Worm (Caenorhabditis elegans) whole organism, midembryonic: Measurements from ENCODE around the gene dnbp-1.

Experiments used
- T22C8.4 ChIP-seq: fragments of 200-800 bp; sonication (Bioruptor generic); IDR thresholded peaks from 2 replicates; pipeline ENCODE4 v1.3.6; 2022; ENCODE audit warnings: missing genetic modification characterization, missing compliant biosample characterization
- cog-1 ChIP-seq: sonication (generic microtip); optimal IDR thresholded peaks from 2 replicates; lab custom pipeline; 2016; ENCODE audit warnings: missing genetic modification characterization, missing compliant biosample characterization
- flt-1 ChIP-seq: fragments of 200-800 bp; sonication (Bioruptor generic); IDR thresholded peaks from 2 replicates; pipeline ENCODE4 v1.3.6; 2022; ENCODE audit warnings: missing genetic modification characterization, missing compliant biosample characterization
- klf-2 ChIP-seq: fragments of 200-800 bp; sonication (Bioruptor generic); conservative IDR thresholded peaks from 2 replicates; pipeline ENCODE4 v1.3.6; 2022; ENCODE audit warnings: missing genetic modification reagents, missing genetic modification characterization, missing compliant biosample characterization
- ztf-23 ChIP-seq: fragments of 200-800 bp; sonication (Bioruptor generic); IDR thresholded peaks from 2 replicates; pipeline ENCODE4 v1.3.6; 2022; ENCODE audit warnings: missing genetic modification reagents, missing genetic modification characterization, missing compliant biosample characterization

DNA sequence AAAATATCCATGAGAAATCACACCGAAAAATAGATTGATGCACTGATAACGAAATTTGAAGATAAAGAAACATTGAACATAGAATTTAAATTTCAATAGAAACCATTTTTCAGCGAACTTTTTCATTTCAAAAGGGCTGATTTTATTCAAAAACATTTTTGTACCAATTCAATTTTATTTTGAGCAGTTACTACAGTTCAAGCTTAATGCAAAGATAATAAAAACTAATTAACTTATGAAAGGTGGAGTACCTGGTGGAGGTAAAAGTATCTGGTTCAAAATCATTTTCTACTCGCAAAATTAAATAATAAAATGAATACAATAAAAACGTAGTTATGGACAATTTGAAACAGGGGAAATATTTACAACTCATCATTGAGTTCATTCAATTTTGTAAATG, 4.4 kb upstream of the dnbp-1 start, which contains the start of gene tor-2:
- TF ChIP-seq flt-1 (no peak), cog-1 (tag; lab: Kevin White, UChicago) (no peak), ztf-23 (no peak), T22C8.4 (GFP tag; lab: Robert Waterston, UW) (no peak), klf-2 (GFP tag; lab: Robert Waterston, UW) (no peak)
